Worm (Caenorhabditis elegans) whole organism, L4 larva: ENCODE results near the gene rft-1.

Experiments used
- D1046.2 ChIP-seq: fragments of 200-800 bp; sonication (Bioruptor generic); IDR thresholded peaks from 2 replicates; pipeline ENCODE4 v1.3.6; 2022; ENCODE audit warnings: missing genetic modification characterization, missing compliant biosample characterization
- F10B5.3 ChIP-seq: sonication (generic microtip); optimal IDR thresholded peaks from 2 replicates; lab custom pipeline; 2016; ENCODE audit warnings: mild to moderate bottlenecking, missing genetic modification characterization, missing compliant biosample characterization
- F26F4.8 ChIP-seq: fragments of 200-800 bp; sonication (Bioruptor generic); conservative IDR thresholded peaks from 2 replicates; pipeline ENCODE4 v1.3.6; 2022; ENCODE audit warnings: missing genetic modification characterization, missing compliant biosample characterization
- F37D6.2 ChIP-seq: sonication (generic microtip); optimal IDR thresholded peaks from 2 replicates; lab custom pipeline; 2016; ENCODE audit warnings: mild to moderate bottlenecking, missing genetic modification characterization, missing compliant biosample characterization
- F44E2.7 ChIP-seq: fragments of 200-800 bp; sonication (Bioruptor generic); IDR thresholded peaks from 2 replicates; pipeline ENCODE4 v2.1.2; 2022; ENCODE audit warnings: missing genetic modification characterization, missing compliant biosample characterization
- F49E8.2 ChIP-seq: sonication (generic microtip); optimal IDR thresholded peaks from 2 replicates; lab custom pipeline; 2016; ENCODE audit warnings: missing compliant biosample characterization, mild to moderate bottlenecking, missing genetic modification characterization, borderline replicate concordance
- R02D3.7 ChIP-seq: fragments of 150-350 bp; sonication (generic microtip); optimal IDR thresholded peaks from 3 replicates; lab custom pipeline; 2014; ENCODE audit warnings: missing biosample characterization, missing genetic modification characterization
- Y5F2A.4 ChIP-seq: fragments of 200-800 bp; sonication (Bioruptor generic); optimal IDR thresholded peaks from 2 replicates; lab custom pipeline; 2018; ENCODE audit warnings: mild to moderate bottlenecking, missing genetic modification characterization, missing compliant biosample characterization
- ZK546.5 ChIP-seq, 2 experiments: sonication (generic microtip); optimal IDR thresholded peaks; 2 replicates each; lab custom pipeline; 2017; ENCODE audit warnings: missing biosample characterization in 2 of 2, missing genetic modification characterization in 2 of 2
- aha-1 ChIP-seq: fragments of 150-350 bp; peaks from one replicate; lab custom pipeline; 2014; ENCODE audit warnings: missing biosample characterization, missing genetic modification characterization
- aly-2 ChIP-seq: sonication (generic microtip); optimal IDR thresholded peaks from 2 replicates; lab custom pipeline; 2018; ENCODE audit warnings: missing biosample characterization, missing genetic modification characterization
- arid-1 ChIP-seq: fragments of 200-800 bp; sonication (Bioruptor generic); conservative IDR thresholded peaks from 2 replicates; pipeline ENCODE4 v1.3.6; 2022; ENCODE audit warnings: missing genetic modification reagents, missing genetic modification characterization, missing compliant biosample characterization
- attf-4 ChIP-seq: sonication (generic microtip); optimal IDR thresholded peaks from 3 replicates; lab custom pipeline; 2017; ENCODE audit warnings: missing biosample characterization, missing genetic modification characterization
- ceh-28 ChIP-seq: fragments of 150-350 bp; optimal IDR thresholded peaks from 2 replicates; lab custom pipeline; 2014; ENCODE audit warnings: missing biosample characterization, missing genetic modification reagents, missing genetic modification characterization
- ceh-44 ChIP-seq: fragments of 200-800 bp; sonication (Bioruptor generic); IDR thresholded peaks from 2 replicates; pipeline ENCODE4 v1.3.6; 2022; ENCODE audit warnings: missing genetic modification reagents, missing genetic modification characterization, missing compliant biosample characterization
- ceh-62 ChIP-seq: sonication (generic microtip); optimal IDR thresholded peaks from 2 replicates; lab custom pipeline; 2017; ENCODE audit warnings: missing biosample characterization, missing genetic modification characterization
- ctbp-1 ChIP-seq: fragments of 200-800 bp; sonication (Bioruptor generic); IDR thresholded peaks from 2 replicates; pipeline ENCODE4 v1.3.6; 2022; ENCODE audit warnings: missing genetic modification reagents, missing genetic modification characterization, missing compliant biosample characterization
- dpl-1 ChIP-seq: fragments of 150-350 bp; optimal IDR thresholded peaks from 2 replicates; lab custom pipeline; 2014; ENCODE audit warnings: missing biosample characterization, missing genetic modification reagents, missing genetic modification characterization
- egl-27 ChIP-seq: sonication (generic microtip); optimal IDR thresholded peaks from 3 replicates; lab custom pipeline; 2017; ENCODE audit warnings: missing biosample characterization, missing genetic modification reagents, missing genetic modification characterization
- fos-1 ChIP-seq: fragments of 150-350 bp; optimal IDR thresholded peaks from 2 replicates; lab custom pipeline; 2014; ENCODE audit warnings: missing biosample characterization, missing genetic modification characterization
- hlh-11 ChIP-seq: fragments of 200-800 bp; sonication (Bioruptor generic); optimal IDR thresholded peaks from 2 replicates; lab custom pipeline; 2018; ENCODE audit warnings: mild to moderate bottlenecking, missing genetic modification characterization, missing compliant biosample characterization
- lin-39 ChIP-seq: fragments of 150-350 bp; optimal IDR thresholded peaks from 2 replicates; lab custom pipeline; 2014; ENCODE audit warnings: missing biosample characterization, missing genetic modification reagents, missing genetic modification characterization
- lir-3 ChIP-seq: sonication (generic microtip); optimal IDR thresholded peaks from 2 replicates; lab custom pipeline; 2016; ENCODE audit warnings: mild to moderate bottlenecking, missing genetic modification characterization, missing compliant biosample characterization
- madf-9 ChIP-seq: fragments of 200-800 bp; sonication (Bioruptor generic); conservative IDR thresholded peaks from 2 replicates; pipeline ENCODE4 v1.3.6; 2022; ENCODE audit warnings: missing genetic modification reagents, missing genetic modification characterization, missing compliant biosample characterization
- mdt-29 ChIP-seq: fragments of 200-800 bp; sonication (Bioruptor generic); IDR thresholded peaks from 2 replicates; pipeline ENCODE4 v1.3.6; 2022; ENCODE audit warnings: missing genetic modification reagents, missing genetic modification characterization, missing compliant biosample characterization
- nhr-11 ChIP-seq: fragments of 150-350 bp; optimal IDR thresholded peaks from 2 replicates; lab custom pipeline; 2014; ENCODE audit warnings: missing biosample characterization, missing genetic modification characterization
- nhr-77 ChIP-seq: fragments of 150-350 bp; optimal IDR thresholded peaks from 2 replicates; lab custom pipeline; 2014; ENCODE audit warnings: missing biosample characterization, missing genetic modification characterization
- snpc-1.2 ChIP-seq: fragments of 200-800 bp; sonication (Bioruptor generic); IDR thresholded peaks from 2 replicates; pipeline ENCODE4 v1.3.6; 2022; ENCODE audit warnings: missing genetic modification reagents, missing genetic modification characterization, missing compliant biosample characterization
- snpc-4 ChIP-seq: fragments of 150-350 bp; optimal IDR thresholded peaks from 2 replicates; lab custom pipeline; 2014; ENCODE audit warnings: missing biosample characterization, missing genetic modification characterization
- unc-62 ChIP-seq, 3 experiments: fragments of 150-350 bp in 1 of 3; sonication (generic microtip); optimal IDR thresholded peaks in 2 of 3; peaks in 1 of 3; 1 replicate in 1 of 3; 2 replicates in 2 of 3; lab custom pipeline; 2014 to 2017; ENCODE audit warnings: missing biosample characterization in 3 of 3, missing genetic modification characterization in 3 of 3, missing genetic modification reagents in 3 of 3, missing genotype in 1 of 3
- ztf-11 ChIP-seq: fragments of 150-350 bp; optimal IDR thresholded peaks from 2 replicates; lab custom pipeline; 2014; ENCODE audit warnings: missing biosample characterization, missing genetic modification characterization

rft-1 gene

ce11 chrV:4419767-4420322, 23.2 kb downstream of the rft-1 start, which contains the start of the genes Y47D7A.7 and Y47D7A.2:
Gene Y47D7A.7, minus strand, starts transcription at chrV:4419867.
Gene Y47D7A.2, plus strand, starts transcription at chrV:4420272.
- TF ChIP-seq ztf-11 (tag; lab: Kevin White, UChicago) (no peak), ceh-28 (tag; lab: Kevin White, UChicago) (no peak), nhr-77 (tag; lab: Kevin White, UChicago) (no peak)

ce11 chrV:4418116-4418515, 24.9 kb downstream of the rft-1 start, which contains the start of gene Y47D7A.6:
Gene Y47D7A.6, minus strand, starts transcription at chrV:4418216.
- TF ChIP-seq lir-3 (tag; lab: Kevin White, UChicago): no peak
- no peak for TF ChIP-seq arid-1
- TF ChIP-seq F49E8.2 (tag; lab: Kevin White, UChicago): no peak
- TF ChIP-seq ctbp-1 (GFP tag; lab: Robert Waterston, UW): no peak
- no peak for TF ChIP-seq Y5F2A.4 (GFP tag; lab: Kevin White, UChicago)
- no peak for TF ChIP-seq ceh-62 (tag; lab: Kevin White, UChicago)
- TF ChIP-seq F10B5.3 (tag; lab: Kevin White, UChicago): no peak
- no peak for TF ChIP-seq R02D3.7
- TF ChIP-seq F37D6.2 (tag; lab: Kevin White, UChicago): no peak
- no peak for TF ChIP-seq snpc-4 (tag; lab: Kevin White, UChicago)
- TF ChIP-seq F26F4.8 (GFP tag; lab: Robert Waterston, UW): no peak
- TF ChIP-seq lin-39 (tag; lab: Kevin White, UChicago): no peak
- no peak for TF ChIP-seq unc-62 (GFP tag; optimal IDR thresholded peaks at IDR 0.05 in 1 of 2; lab: Kevin White, UChicago)
- no peak for TF ChIP-seq unc-62 (tag; optimal IDR thresholded peaks at IDR 0.05; lab: Kevin White, UChicago)

- TF ChIP-seq unc-62 (GFP tag; optimal IDR thresholded peaks at IDR 0.05 in 1 of 2; lab: Kevin White, UChicago) (peak in 1 of 2 experiments; percentile 31), unc-62 (tag; optimal IDR thresholded peaks at IDR 0.05; lab: Kevin White, UChicago) (no peak), fos-1 (tag; lab: Kevin White, UChicago) (no peak), mdt-29 (GFP tag; lab: Robert Waterston, UW) (no peak)
Measured at ce11 chrV:4416710-4417109, 26.3 kb downstream of the rft-1 start, which contains the start of gene Y47D7A.18. Gene Y47D7A.18, minus strand, starts transcription at chrV:4416810.

ce11 chrV:4414613-4415071, 28.4 kb downstream of the rft-1 start, which contains the start of gene grl-5:
Gene grl-5, minus strand, starts transcription at chrV:4414663.
- TF ChIP-seq aha-1 (tag; lab: Kevin White, UChicago) (peak; percentile 94), aly-2 (tag; lab: Kevin White, UChicago) (no peak), hlh-11 (tag; lab: Kevin White, UChicago) (peak; percentile 41), egl-27 (no peak), madf-9 (GFP tag; lab: Robert Waterston, UW) (no peak), ceh-44 (no peak), snpc-1.2 (GFP tag; lab: Robert Waterston, UW) (no peak), D1046.2 (GFP tag; lab: Robert Waterston, UW) (no peak), F10B5.3 (tag; lab: Kevin White, UChicago) (no peak), nhr-11 (tag; lab: Kevin White, UChicago) (no peak), unc-62 (GFP tag; optimal IDR thresholded peaks at IDR 0.05 in 1 of 2; lab: Kevin White, UChicago) (peak in 1 of 2 experiments; percentile 84), unc-62 (tag; optimal IDR thresholded peaks at IDR 0.05; lab: Kevin White, UChicago) (no peak), lir-3 (tag; lab: Kevin White, UChicago) (no peak), Y5F2A.4 (GFP tag; lab: Kevin White, UChicago) (no peak)

ce11 chrV:4411714-4412113, 31.3 kb downstream of the rft-1 start, which contains the start of gene Y47D7A.17:
Gene Y47D7A.17, minus strand, starts transcription at chrV:4411814.
- TF ChIP-seq F44E2.7 (GFP tag; lab: Robert Waterston, UW) (no peak), ZK546.5 (tag; optimal IDR thresholded peaks at IDR 0.05; lab: Kevin White, UChicago) (no peak), aly-2 (tag; lab: Kevin White, UChicago) (no peak), attf-4 (tag; lab: Kevin White, UChicago) (no peak), dpl-1 (GFP tag; lab: Kevin White, UChicago) (no peak)
